Fruit fly (Drosophila melanogaster): ENCODE results near the gene CG34180.

DNA sequence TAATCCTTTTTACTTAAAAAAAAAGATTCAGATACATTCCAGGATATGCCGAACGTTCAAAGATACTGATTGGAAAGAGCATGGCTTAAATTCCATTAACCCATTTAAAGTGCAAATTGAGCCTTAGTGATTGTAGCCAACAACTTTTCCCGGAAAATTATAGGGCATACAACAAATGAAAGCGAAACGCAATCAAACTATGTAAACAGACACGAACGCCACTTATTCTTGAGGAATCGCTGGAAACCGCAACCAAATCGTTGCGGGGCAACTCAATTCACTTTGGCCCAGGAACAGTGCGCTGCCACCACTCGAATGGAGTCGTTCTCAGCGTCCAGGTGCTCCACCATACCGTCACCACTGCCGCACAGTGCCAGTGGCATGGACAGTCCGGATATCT, 39.8 kb upstream of the CG34180 start, which contains the start of gene CG13996:
- TF ChIP-seq acj6 (GFP tag; optimal IDR thresholded peaks at IDR 0.05) (no peak), CG8319 (GFP tag; optimal IDR thresholded peaks at IDR 0.05) (no peak), Eip93F (GFP tag; optimal IDR thresholded peaks at IDR 0.05) (no peak)
